In the genomic region with DNA sequence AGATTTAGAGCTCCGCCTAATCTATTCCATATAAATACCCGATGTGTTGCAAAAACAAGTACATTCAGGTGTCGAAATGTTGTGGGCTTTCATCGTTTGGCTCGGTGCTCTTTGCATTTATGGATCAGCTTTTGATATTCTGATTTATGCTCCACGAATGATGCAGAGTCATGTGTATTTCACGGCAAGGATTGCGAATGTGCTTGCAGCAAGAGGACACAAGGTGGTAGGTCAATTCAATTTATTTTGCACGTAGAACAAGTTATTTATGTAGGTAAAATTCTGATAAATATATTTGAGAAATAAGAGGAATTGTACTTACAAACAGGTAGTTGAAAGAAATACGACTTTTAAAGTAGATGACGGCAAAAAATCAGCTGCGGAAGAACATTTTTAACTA, we compare ENCODE assay signal across 2 worm cellular contexts.
TF ChIP-seq lines count a peak whose summit lies in the region.

TSS of gene ugt-56 (plus strand) at position 61 of the 400 bp plus-strand sequence.

TF ChIP-seq in whole organism, L1 larva, 84 proteins besides CTCF, POLR2A, EP300 and RAD21:
- TF ChIP-seq dsc-1 (tag; optimal IDR thresholded peaks at IDR 0.05; lab: Kevin White, UChicago) (peak; percentile 40), fkh-8 (tag; optimal IDR thresholded peaks at IDR 0.05; lab: Kevin White, UChicago) (peak; percentile 13), pax-3 (tag; optimal IDR thresholded peaks at IDR 0.05; lab: Kevin White, UChicago) (peak; percentile 28), unc-98 (GFP tag; IDR thresholded peaks at IDR 0.05; lab: Robert Waterston, UW) (no peak)
TF ChIP-seq in whole organism, L1 larva: peak in this region for 3.

TF ChIP-seq in whole organism, L4 larva, 104 proteins besides CTCF, POLR2A, EP300 and RAD21:
- TF ChIP-seq mxl-3 (GFP tag; optimal IDR thresholded peaks at IDR 0.05; lab: Kevin White, UChicago) (no peak), dmd-8 (GFP tag; IDR thresholded peaks at IDR 0.05; lab: Robert Waterston, UW) (no peak), spr-1 (tag; optimal IDR thresholded peaks at IDR 0.05; lab: Kevin White, UChicago) (no peak), aha-1 (tag; lab: Kevin White, UChicago) (peak; percentile 97)

Comparison
In these comparisons a context has a peak if more than half of its experiments do, and no peak if none do; other contexts are left out.
1. Of the 29 proteins assayed by ChIP-seq in both whole organism, L4 larva and whole organism, L1 larva: peak only in whole organism, L4 larva: aha-1; only in whole organism, L1 larva: none; in both: none; in neither: 28.